Worm (Caenorhabditis elegans) whole organism, early embryonic: ENCODE results near the gene C25F9.12.

Experiments
- B0310.2 ChIP-seq: sonication (generic microtip); optimal IDR thresholded peaks from 2 replicates; lab custom pipeline; 2016; ENCODE audit warnings: mild to moderate bottlenecking, missing genetic modification characterization, missing compliant biosample characterization
- F13C5.2 ChIP-seq: sonication (generic microtip); optimal IDR thresholded peaks from 2 replicates; lab custom pipeline; 2017; ENCODE audit warnings: mild to moderate bottlenecking, missing genetic modification characterization, inconsistent platforms, missing compliant biosample characterization
- aly-1 ChIP-seq: sonication (generic microtip); optimal IDR thresholded peaks from 2 replicates; lab custom pipeline; 2016; ENCODE audit warnings: missing genetic modification characterization, missing compliant biosample characterization
- ama-1 ChIP-seq: fragments of 150-350 bp; optimal IDR thresholded peaks from 2 replicates; lab custom pipeline; 2014
- ceh-13 ChIP-seq: fragments of 200-800 bp; sonication (Bioruptor generic); optimal IDR thresholded peaks from 2 replicates; lab custom pipeline; 2018; ENCODE audit warnings: mild to moderate bottlenecking, missing genetic modification characterization, missing compliant biosample characterization
- ceh-36 ChIP-seq: sonication (generic microtip); optimal IDR thresholded peaks from 2 replicates; lab custom pipeline; 2016; ENCODE audit warnings: missing genetic modification characterization, inconsistent platforms, missing compliant biosample characterization
- ets-7 ChIP-seq: sonication (generic microtip); optimal IDR thresholded peaks from 2 replicates; lab custom pipeline; 2016; ENCODE audit warnings: missing genotype, missing genetic modification characterization, missing compliant biosample characterization
- flt-1 ChIP-seq: fragments of 200-800 bp; sonication (Bioruptor generic); IDR thresholded peaks from 2 replicates; pipeline ENCODE4 v1.3.6; 2022; ENCODE audit warnings: missing genetic modification characterization, missing compliant biosample characterization
- hmbx-1 ChIP-seq: sonication (generic microtip); optimal IDR thresholded peaks from 2 replicates; lab custom pipeline; 2016; ENCODE audit warnings: mild to moderate bottlenecking, missing genetic modification characterization, missing compliant biosample characterization
- hmg-4 ChIP-seq: fragments of 200-800 bp; sonication (Bioruptor generic); optimal IDR thresholded peaks from 2 replicates; lab custom pipeline; 2018; ENCODE audit warnings: mild to moderate bottlenecking, missing genetic modification characterization, missing compliant biosample characterization
- hnd-1 ChIP-seq: sonication (generic microtip); optimal IDR thresholded peaks from 2 replicates; lab custom pipeline; 2016; ENCODE audit warnings: missing genetic modification characterization, missing compliant biosample characterization
- pes-1 ChIP-seq: fragments of 200-800 bp; sonication (Bioruptor generic); IDR thresholded peaks from 2 replicates; pipeline ENCODE4 v1.3.6; 2022; ENCODE audit warnings: missing genetic modification reagents, missing genetic modification characterization, missing compliant biosample characterization
- scrt-1 ChIP-seq: fragments of 200-800 bp; sonication (Bioruptor generic); IDR thresholded peaks from 2 replicates; pipeline ENCODE4 v1.3.6; 2022; ENCODE audit warnings: missing genetic modification characterization, missing compliant biosample characterization
- sea-1 ChIP-seq: fragments of 200-800 bp; sonication (Bioruptor generic); conservative IDR thresholded peaks from 2 replicates; pipeline ENCODE4 v1.3.6; 2022; ENCODE audit warnings: missing genetic modification characterization, missing compliant biosample characterization
- tbx-11 ChIP-seq: fragments of 200-800 bp; sonication (Bioruptor generic); IDR thresholded peaks from 2 replicates; pipeline ENCODE4 v1.3.6; 2022; ENCODE audit warnings: missing genetic modification characterization, missing compliant biosample characterization
- tbx-37 ChIP-seq: fragments of 200-800 bp; sonication (Bioruptor generic); conservative IDR thresholded peaks from 2 replicates; pipeline ENCODE4 v1.3.6; 2022; ENCODE audit warnings: missing genetic modification reagents, missing genetic modification characterization, missing compliant biosample characterization
- tra-4 ChIP-seq: sonication (generic microtip); optimal IDR thresholded peaks from 2 replicates; lab custom pipeline; 2017; ENCODE audit warnings: missing genetic modification characterization, missing compliant biosample characterization

C25F9.12 gene

DNA sequence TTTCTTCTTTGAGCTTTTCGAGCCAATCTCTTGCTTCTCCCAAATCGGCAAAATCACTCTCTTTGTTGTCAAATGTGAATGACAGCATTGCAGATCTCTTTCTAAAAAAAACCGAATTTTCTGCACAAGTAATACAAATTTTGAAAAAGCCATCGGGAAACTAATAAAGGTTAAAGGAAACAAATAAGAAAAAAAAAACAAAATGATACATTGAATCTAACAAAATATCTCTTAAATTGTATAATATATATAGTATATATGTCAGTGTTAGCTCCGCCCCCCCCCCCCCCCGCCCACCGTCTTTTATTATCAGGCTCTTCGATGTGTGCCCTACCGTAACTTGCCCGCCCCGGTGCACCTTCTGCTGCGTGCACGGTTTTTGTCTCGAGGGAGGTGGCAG lies 30.2 kb upstream of the C25F9.12 start, which contains the start of gene C25F9.11:
C25F9.11 (minus strand) TSS at position 101 of the 400 bp plus-strand sequence.
- TF ChIP-seq scrt-1: no peak
- no peak for TF ChIP-seq ama-1
- no peak for TF ChIP-seq B0310.2 (tag; lab: Kevin White, UChicago)
- no peak for TF ChIP-seq F13C5.2
- no peak for TF ChIP-seq hnd-1 (tag; lab: Kevin White, UChicago)
- no peak for TF ChIP-seq aly-1
- no peak for TF ChIP-seq hmg-4 (GFP tag; lab: Kevin White, UChicago)
- TF ChIP-seq pes-1 (GFP tag; lab: Robert Waterston, UW): no peak
- TF ChIP-seq sea-1 (GFP tag; lab: Robert Waterston, UW): no peak
- no peak for TF ChIP-seq tbx-11 (GFP tag; lab: Robert Waterston, UW)
- TF ChIP-seq ceh-13 (GFP tag; lab: Kevin White, UChicago): no peak
- TF ChIP-seq ceh-36: no peak
- TF ChIP-seq ets-7 (tag; lab: Kevin White, UChicago): no peak
- TF ChIP-seq hmbx-1 (tag; lab: Kevin White, UChicago): no peak
- TF ChIP-seq flt-1 (GFP tag; lab: Robert Waterston, UW): no peak
- TF ChIP-seq tbx-37: no peak
- no peak for TF ChIP-seq tra-4 (tag; lab: Kevin White, UChicago)

DNA sequence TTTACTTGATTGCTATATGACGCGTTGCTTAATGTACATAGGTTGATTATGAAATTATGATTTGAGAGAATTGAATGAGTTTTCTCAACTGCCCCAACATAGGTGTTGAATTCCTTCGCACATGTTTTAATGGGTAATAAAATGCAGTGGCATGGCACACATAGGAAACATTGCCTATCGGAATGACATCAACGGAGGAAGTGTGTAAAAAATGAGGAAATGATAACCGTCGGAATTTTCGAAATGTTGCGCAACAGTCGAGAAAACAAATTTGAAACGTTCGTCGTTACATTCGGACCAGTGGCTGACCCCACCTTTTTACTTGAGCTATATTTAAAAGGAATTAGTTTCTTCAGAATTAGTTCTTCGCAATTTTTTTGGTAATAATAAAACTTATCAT lies 29.3 kb upstream of the C25F9.12 start:
- no peak for TF ChIP-seq tbx-37
- TF ChIP-seq B0310.2 (tag; lab: Kevin White, UChicago): no peak
- TF ChIP-seq ama-1: no peak
- no peak for TF ChIP-seq ceh-36
- no peak for TF ChIP-seq hmg-4 (GFP tag; lab: Kevin White, UChicago)
- TF ChIP-seq hmbx-1 (tag; lab: Kevin White, UChicago): no peak
- no peak for TF ChIP-seq tbx-11 (GFP tag; lab: Robert Waterston, UW)
- TF ChIP-seq sea-1 (GFP tag; lab: Robert Waterston, UW): no peak
- no peak for TF ChIP-seq aly-1
- TF ChIP-seq tra-4 (tag; lab: Kevin White, UChicago): no peak
- TF ChIP-seq scrt-1: no peak
- TF ChIP-seq ceh-13 (GFP tag; lab: Kevin White, UChicago): no peak
- TF ChIP-seq pes-1 (GFP tag; lab: Robert Waterston, UW): no peak
- TF ChIP-seq flt-1 (GFP tag; lab: Robert Waterston, UW): no peak
- no peak for TF ChIP-seq hnd-1 (tag; lab: Kevin White, UChicago)
- TF ChIP-seq ets-7 (tag; lab: Kevin White, UChicago): no peak

DNA sequence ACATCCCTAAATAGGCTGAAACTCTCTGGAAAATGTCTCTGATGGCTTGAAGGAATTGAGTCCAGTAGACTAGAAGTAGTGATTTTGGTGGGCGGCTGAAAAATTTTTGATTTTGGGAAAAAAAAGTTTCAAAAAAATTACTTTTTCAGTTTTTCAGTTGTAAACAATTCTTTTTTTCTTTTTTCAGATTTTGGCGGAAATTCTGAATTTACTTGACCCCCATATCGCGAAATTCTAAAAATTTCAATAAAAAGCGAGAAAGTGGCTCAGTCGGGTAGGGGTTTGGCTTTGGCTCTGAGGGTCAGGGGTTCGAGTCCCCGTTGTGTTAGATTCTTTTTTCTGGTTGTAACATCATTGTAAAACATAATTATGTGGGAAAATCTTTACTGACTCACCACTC lies 28.3 kb upstream of the C25F9.12 start, which contains the start of gene srw-85:
srw-85 (minus strand) TSS at position 101 of the 400 bp plus-strand sequence.
- TF ChIP-seq ceh-36: no peak
- TF ChIP-seq aly-1: no peak
- TF ChIP-seq B0310.2 (tag; lab: Kevin White, UChicago): no peak
- TF ChIP-seq hnd-1 (tag; lab: Kevin White, UChicago): no peak
- no peak for TF ChIP-seq hmg-4 (GFP tag; lab: Kevin White, UChicago)
- no peak for TF ChIP-seq ama-1
- TF ChIP-seq tra-4 (tag; lab: Kevin White, UChicago): no peak
- no peak for TF ChIP-seq scrt-1

DNA sequence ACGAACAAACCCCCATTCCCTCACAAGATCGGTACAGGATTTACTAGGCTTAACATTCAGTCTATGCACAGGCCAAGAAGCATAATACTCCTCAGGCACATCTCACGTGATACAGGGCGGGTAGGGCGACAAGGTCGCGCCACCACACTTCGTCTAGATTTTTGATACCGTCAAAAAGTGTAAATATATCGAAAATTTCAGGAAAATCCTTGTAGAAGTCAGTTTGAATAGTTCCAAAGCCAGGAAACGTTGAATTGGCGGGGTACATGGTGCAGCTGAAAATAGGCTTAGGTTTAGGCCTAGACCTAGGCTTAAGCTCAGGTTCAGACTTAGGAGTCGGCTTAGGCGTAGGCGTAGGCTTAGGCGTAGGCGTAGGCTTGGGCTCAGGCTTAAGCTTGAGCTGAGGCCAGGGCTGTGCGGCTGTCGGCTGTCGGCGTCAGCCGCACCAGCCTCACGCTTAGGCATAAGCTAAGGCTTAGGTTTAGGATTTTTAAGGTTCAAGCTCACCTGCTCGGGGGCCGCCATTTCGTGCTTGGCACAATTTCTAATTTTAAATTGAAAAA lies 27.7 kb upstream of the C25F9.12 start:
- TF ChIP-seq sea-1 (GFP tag; lab: Robert Waterston, UW) (no peak), hmg-4 (GFP tag; lab: Kevin White, UChicago) (peak; percentile 26), ceh-36 (peak; percentile 50), F13C5.2 (no peak)

DNA sequence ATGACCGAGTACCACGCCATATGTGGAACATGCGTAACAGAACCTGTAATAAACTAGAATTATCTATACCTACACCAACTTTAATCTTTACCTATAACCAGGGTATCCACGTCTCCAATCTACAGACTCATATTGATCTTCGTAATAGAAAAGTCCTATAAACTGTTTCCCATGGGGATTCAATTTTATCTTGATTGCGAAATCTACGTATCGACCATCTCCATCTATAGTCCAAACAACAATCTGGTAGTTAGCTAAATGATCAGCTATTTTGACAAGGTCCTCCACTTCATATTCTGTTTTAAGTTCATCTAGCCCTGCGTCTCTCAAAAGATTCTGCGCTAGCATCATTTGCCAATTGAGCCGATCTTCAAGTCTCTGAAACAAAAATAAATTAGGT lies 26.9 kb upstream of the C25F9.12 start:
- TF ChIP-seq ama-1: no peak

DNA sequence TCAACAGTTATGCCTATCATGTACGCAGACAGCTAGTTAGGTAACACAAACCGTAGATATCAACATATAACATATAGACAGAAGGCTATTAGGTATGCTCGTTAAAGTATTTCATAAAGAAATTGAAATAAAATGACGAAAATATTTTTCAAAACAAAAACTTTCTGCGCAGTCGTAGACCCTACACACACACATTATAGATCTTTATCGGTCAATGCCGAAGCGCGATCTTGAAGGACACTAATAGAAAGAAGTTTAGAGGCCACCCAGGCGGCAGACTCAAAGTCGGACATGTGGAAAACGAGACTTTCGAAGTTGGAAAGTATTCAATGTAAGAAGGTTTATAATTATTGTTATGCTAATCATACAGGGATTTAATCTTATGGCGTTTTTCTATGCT lies 26.2 kb upstream of the C25F9.12 start:
- TF ChIP-seq hnd-1 (tag; lab: Kevin White, UChicago) (no peak), flt-1 (GFP tag; lab: Robert Waterston, UW) (no peak)

DNA sequence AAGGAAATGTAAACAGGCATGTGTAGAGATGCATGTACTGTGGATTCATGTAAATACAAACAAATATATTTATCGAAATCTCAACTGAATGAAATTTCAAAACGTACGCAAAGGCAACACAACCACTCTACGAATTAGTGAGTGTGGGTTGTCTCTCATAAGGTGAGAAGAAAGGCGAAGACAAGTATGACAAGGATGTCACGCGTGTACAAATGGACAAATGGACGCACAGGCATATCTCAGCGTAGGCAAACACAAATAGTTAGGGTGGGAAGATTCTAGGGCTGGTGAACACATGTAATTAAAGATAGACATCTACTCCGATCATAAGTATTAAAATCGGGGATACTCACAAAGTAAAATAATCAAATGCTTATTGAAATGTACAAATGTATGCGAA lies 25.3 kb upstream of the C25F9.12 start:
- TF ChIP-seq ceh-36 (no peak), scrt-1 (no peak), tbx-37 (no peak), hmg-4 (GFP tag; lab: Kevin White, UChicago) (no peak), ets-7 (tag; lab: Kevin White, UChicago) (no peak)

DNA sequence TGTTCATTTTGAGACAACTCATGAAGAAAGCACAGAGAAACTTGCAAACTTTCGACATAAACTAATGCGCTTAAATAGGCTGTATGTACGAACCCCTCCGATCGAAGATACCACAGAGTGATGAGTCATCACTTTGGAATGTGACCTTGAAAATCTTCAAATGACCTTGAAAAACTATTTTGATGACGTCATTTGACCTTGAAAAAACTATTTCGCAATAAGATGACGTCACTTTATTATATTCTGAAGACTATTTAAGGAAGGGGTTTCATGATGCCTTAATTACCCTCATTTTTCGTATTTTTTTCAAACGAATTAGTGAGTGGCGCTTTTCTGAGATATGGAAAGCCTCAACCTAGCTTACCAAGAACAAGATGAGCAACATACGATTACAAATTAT lies 18.4 kb upstream of the C25F9.12 start, which contains the start of gene C25F9.2:
C25F9.2 (plus strand) TSS at position 341 of the 400 bp plus-strand sequence.
- TF ChIP-seq scrt-1 (no peak), ama-1 (no peak), ets-7 (tag; lab: Kevin White, UChicago) (no peak), tbx-11 (GFP tag; lab: Robert Waterston, UW) (no peak), F13C5.2 (no peak), flt-1 (GFP tag; lab: Robert Waterston, UW) (no peak), B0310.2 (tag; lab: Kevin White, UChicago) (no peak), tra-4 (tag; lab: Kevin White, UChicago) (no peak), tbx-37 (no peak), hmg-4 (GFP tag; lab: Kevin White, UChicago) (no peak), ceh-36 (no peak), ceh-13 (GFP tag; lab: Kevin White, UChicago) (no peak), pes-1 (GFP tag; lab: Robert Waterston, UW) (no peak), hnd-1 (tag; lab: Kevin White, UChicago) (no peak), sea-1 (GFP tag; lab: Robert Waterston, UW) (no peak)
